Fruit fly (Drosophila melanogaster): ENCODE data around the gene CG15458.

Gene CG15458

dm6 chrX:20423747-20424165, 9.8 kb upstream of the CG15458 start, which contains the start of the genes Pp4-19C and cactin (continued):
- TF ChIP-seq Atf6 (GFP tag; IDR thresholded peaks at IDR 0.05) (no peak), CG11696 (GFP tag; IDR thresholded peaks at IDR 0.05) (no peak), dan (GFP tag; IDR thresholded peaks at IDR 0.05) (no peak), CG8765 (GFP tag; IDR thresholded peaks at IDR 0.05) (no peak), org-1 (GFP tag; optimal IDR thresholded peaks at IDR 0.05) (no peak), CG42726 (GFP tag; IDR thresholded peaks at IDR 0.05; ENCODE audit: partially characterized antibody) (peak; percentile 61; the same call in 1 of the 2 replicates), fd96Cb (tag; optimal IDR thresholded peaks at IDR 0.05) (no peak), HHEX (GFP tag; optimal IDR thresholded peaks at IDR 0.05) (no peak), Dad (GFP tag; optimal IDR thresholded peaks at IDR 0.05) (no peak), CG11247 (GFP tag; IDR thresholded peaks at IDR 0.05) (no peak), CG1792 (GFP tag; optimal IDR thresholded peaks at IDR 0.05) (peak; percentile 28), eve (GFP tag; optimal IDR thresholded peaks at IDR 0.05) (no peak), bowl (GFP tag; IDR thresholded peaks at IDR 0.05) (no peak), Lpt (GFP tag; optimal IDR thresholded peaks at IDR 0.05) (no peak), row (GFP tag; IDR thresholded peaks at IDR 0.05) (peak; percentile 72), ftz-f1 (GFP tag; optimal IDR thresholded peaks at IDR 0.05) (no peak), CG7928 (GFP tag; optimal IDR thresholded peaks at IDR 0.05) (no peak), HLHmδ (GFP tag; optimal IDR thresholded peaks at IDR 0.05) (no peak), ttk (GFP tag; IDR thresholded peaks at IDR 0.05) (no peak), dysf (GFP tag; IDR thresholded peaks at IDR 0.05) (no peak), maf-S (GFP tag; optimal IDR thresholded peaks at IDR 0.05) (no peak), CG12659 (GFP tag; optimal IDR thresholded peaks at IDR 0.05) (peak; percentile 29), NK7.1 (GFP tag; optimal IDR thresholded peaks at IDR 0.05) (no peak), CG7987 (GFP tag; optimal IDR thresholded peaks at IDR 0.05) (no peak), CG4282 (GFP tag; optimal IDR thresholded peaks at IDR 0.05) (no peak), CG3065 (GFP tag; optimal IDR thresholded peaks at IDR 0.05) (no peak), Adf1 (GFP tag; IDR thresholded peaks at IDR 0.05) (no peak), gro (GFP tag; optimal IDR thresholded peaks at IDR 0.05) (no peak), Ssrp (tag; optimal IDR thresholded peaks at IDR 0.05) (no peak), disco-r (GFP tag; optimal IDR thresholded peaks at IDR 0.05) (no peak), Trl (optimal IDR thresholded peaks at IDR 0.05) (no peak), Trl (GFP tag; optimal IDR thresholded peaks at IDR 0.05) (no peak), bbx (GFP tag; IDR thresholded peaks at IDR 0.05; ENCODE audit: partially characterized antibody) (no peak; the same call in 1 of the 2 replicates), CG8388 (GFP tag; optimal IDR thresholded peaks at IDR 0.05) (no peak), btn (GFP tag; optimal IDR thresholded peaks at IDR 0.05) (no peak), CG11723 (GFP tag; optimal IDR thresholded peaks at IDR 0.05) (no peak), CG31388 (GFP tag; optimal IDR thresholded peaks at IDR 0.05) (no peak), Blimp-1 (GFP tag; optimal IDR thresholded peaks at IDR 0.05) (no peak), Rfx (GFP tag; IDR thresholded peaks at IDR 0.05) (peak; percentile 30; the same call in 1 of the 2 replicates), Fer1 (GFP tag; optimal IDR thresholded peaks at IDR 0.05) (no peak), CG13424 (tag; optimal IDR thresholded peaks at IDR 0.05) (peak; percentile 7), hkb (optimal IDR thresholded peaks at IDR 0.05) (no peak), hkb (GFP tag; IDR thresholded peaks at IDR 0.05) (no peak), Rx (GFP tag; IDR thresholded peaks at IDR 0.05) (no peak), yki (optimal IDR thresholded peaks at IDR 0.05) (no peak), Deaf1 (tag; optimal IDR thresholded peaks at IDR 0.05) (no peak), peb (GFP tag; IDR thresholded peaks at IDR 0.05) (no peak), CG17802 (tag; optimal IDR thresholded peaks at IDR 0.05) (peak; percentile 22), sisA (GFP tag; IDR thresholded peaks at IDR 0.05) (0 out of 2 replicates have a peak, but pooled peaks have one; percentile 25), Side (GFP tag; optimal IDR thresholded peaks at IDR 0.05) (no peak), usp (GFP tag; optimal IDR thresholded peaks at IDR 0.05) (no peak), Bgb (GFP tag; IDR thresholded peaks at IDR 0.05; ENCODE audit: partially characterized antibody) (peak; percentile 76), Nf-YA (GFP tag; IDR thresholded peaks at IDR 0.05) (no peak), pros (GFP tag; optimal IDR thresholded peaks at IDR 0.05) (no peak)

All from whole organism, embryonic.